Fruit fly (Drosophila melanogaster) whole organism, embryonic: Measurements from ENCODE around the gene Zpr1.

Experiments
- Bgb ChIP-seq: fragments of 200-800 bp; sonication (Bioruptor generic); IDR thresholded peaks from 2 replicates; pipeline ENCODE4 v1.3.6; 2022; ENCODE audit warnings: missing biosample characterization, missing genetic modification characterization; ENCODE audit not compliant: partially characterized antibody
- CG10462 ChIP-seq: fragments of 200-800 bp; sonication (Bioruptor generic); optimal IDR thresholded peaks from 2 replicates; lab custom pipeline; 2016; ENCODE audit warnings: missing biosample characterization, missing genetic modification characterization
- CG10959 ChIP-seq: fragments of 200-800 bp; sonication (Bioruptor generic); IDR thresholded peaks from 2 replicates; pipeline ENCODE4 v1.3.6; 2022; ENCODE audit warnings: missing biosample characterization, missing genetic modification characterization
- CG10979 ChIP-seq: fragments of 200-800 bp; sonication (Bioruptor generic); optimal IDR thresholded peaks from 2 replicates; lab custom pipeline; 2018; ENCODE audit warnings: missing biosample characterization, mild to moderate bottlenecking, missing genetic modification characterization, moderate library complexity
- CG11723 ChIP-seq: fragments of 200-800 bp; sonication (Bioruptor generic); optimal IDR thresholded peaks from 2 replicates; lab custom pipeline; 2017; ENCODE audit warnings: missing biosample characterization, mild to moderate bottlenecking, missing genetic modification characterization
- CG1233 ChIP-seq: fragments of 200-800 bp; sonication (Bioruptor generic); optimal IDR thresholded peaks from 4 replicates; lab custom pipeline; 2018; ENCODE audit warnings: missing biosample characterization, mild to moderate bottlenecking, missing genetic modification characterization
- CG12942 ChIP-seq: fragments of 200-800 bp; sonication (Bioruptor generic); optimal IDR thresholded peaks from 3 replicates; lab custom pipeline; 2016; ENCODE audit warnings: missing biosample characterization, missing genetic modification characterization
- CG13123 ChIP-seq: fragments of 200-800 bp; sonication (Bioruptor generic); optimal IDR thresholded peaks from 2 replicates; lab custom pipeline; 2016; ENCODE audit warnings: missing biosample characterization, missing genetic modification characterization
- CG13894 ChIP-seq: fragments of 200-800 bp; sonication (Bioruptor generic); optimal IDR thresholded peaks from 3 replicates; lab custom pipeline; 2018; ENCODE audit warnings: missing biosample characterization, mild to moderate bottlenecking, missing genetic modification characterization, moderate library complexity
- CG15269 ChIP-seq: fragments of 200-800 bp; sonication (Bioruptor generic); optimal IDR thresholded peaks from 2 replicates; lab custom pipeline; 2018; ENCODE audit warnings: missing biosample characterization, mild to moderate bottlenecking, missing genetic modification characterization, moderate library complexity
- CG15696 ChIP-seq: fragments of 200-800 bp; sonication (Bioruptor generic); optimal IDR thresholded peaks from 2 replicates; lab custom pipeline; 2019; ENCODE audit warnings: missing biosample characterization, mild to moderate bottlenecking, missing genetic modification characterization, moderate library complexity
- CG18011 ChIP-seq: fragments of 200-800 bp; sonication (Bioruptor generic); optimal IDR thresholded peaks from 2 replicates; lab custom pipeline; 2017; ENCODE audit warnings: missing biosample characterization, missing genetic modification characterization, mild to moderate bottlenecking, moderate library complexity, missing genotype
- CG32532 ChIP-seq: fragments of 200-800 bp; sonication (Bioruptor generic); IDR thresholded peaks from 2 replicates; pipeline ENCODE4 v1.3.6; 2022; ENCODE audit warnings: missing biosample characterization, missing genetic modification characterization
- CG4360 ChIP-seq: fragments of 200-800 bp; sonication (Bioruptor generic); IDR thresholded peaks from 2 replicates; pipeline ENCODE4 v1.3.6; 2022; ENCODE audit warnings: missing biosample characterization, missing genetic modification characterization
- CG5180 ChIP-seq: fragments of 200-800 bp; sonication (Bioruptor generic); optimal IDR thresholded peaks from 3 replicates; lab custom pipeline; 2017; ENCODE audit warnings: missing biosample characterization, missing genetic modification characterization, mild to moderate bottlenecking, moderate library complexity, missing genetic modification reagents
- CG6765 ChIP-seq: fragments of 200-800 bp; sonication (Bioruptor generic); optimal IDR thresholded peaks from 3 replicates; lab custom pipeline; 2017; ENCODE audit warnings: missing biosample characterization, mild to moderate bottlenecking, missing genetic modification characterization
- Eip74EF ChIP-seq, 2 experiments: fragments of 200-800 bp in 1 of 2; fragments of >200 bp in 1 of 2; sonication (Bioruptor generic) in 1 of 2; optimal IDR thresholded peaks; 2 replicates each; lab custom pipeline; 2017 to 2019; ENCODE audit warnings: missing biosample characterization in 2 of 2, missing genetic modification characterization in 2 of 2, mild to moderate bottlenecking in 1 of 2, moderate library complexity in 1 of 2
- Gsc ChIP-seq: fragments of 200-800 bp; sonication (Bioruptor generic); IDR thresholded peaks from 2 replicates; pipeline ENCODE4 v1.3.6; 2022; ENCODE audit warnings: missing biosample characterization, missing genetic modification characterization
- H15 ChIP-seq: fragments of 200-800 bp; sonication (Bioruptor generic); IDR thresholded peaks from 3 replicates; pipeline ENCODE4 v1.3.6; 2022; ENCODE audit warnings: missing biosample characterization, missing genetic modification characterization
- Hmx ChIP-seq: fragments of 200-800 bp; sonication (Bioruptor generic); optimal IDR thresholded peaks from 2 replicates; lab custom pipeline; 2016; ENCODE audit warnings: missing biosample characterization, missing genetic modification characterization
- Kr ChIP-seq: fragments of 200-800 bp; sonication (Bioruptor generic); optimal IDR thresholded peaks from 2 replicates; lab custom pipeline; 2017; ENCODE audit warnings: missing biosample characterization, mild to moderate bottlenecking, missing genetic modification characterization
- NC2α ChIP-seq: fragments of 200-800 bp; sonication (Bioruptor generic); optimal IDR thresholded peaks from 2 replicates; lab custom pipeline; 2016; ENCODE audit warnings: missing biosample characterization, missing genetic modification characterization
- Nf-YA ChIP-seq: fragments of 200-800 bp; sonication (Bioruptor generic); IDR thresholded peaks from 2 replicates; pipeline ENCODE4 v1.3.6; 2022; ENCODE audit warnings: missing biosample characterization, missing genetic modification characterization
- Oli ChIP-seq: fragments of 200-800 bp; sonication (Bioruptor generic); optimal IDR thresholded peaks from 2 replicates; lab custom pipeline; 2018; ENCODE audit warnings: missing biosample characterization, mild to moderate bottlenecking, missing genetic modification characterization, moderate library complexity
- Xrp1 ChIP-seq: fragments of 200-800 bp; sonication (Bioruptor generic); IDR thresholded peaks from 2 replicates; pipeline ENCODE4 v1.3.6; 2022; ENCODE audit warnings: missing biosample characterization, missing genetic modification characterization
- amos ChIP-seq: fragments of 200-800 bp; sonication (Bioruptor generic); IDR thresholded peaks from 2 replicates; pipeline ENCODE4 v1.3.6; 2022; ENCODE audit warnings: missing biosample characterization, missing genetic modification characterization; ENCODE audit not compliant: partially characterized antibody
- br ChIP-seq: fragments of >200 bp; optimal IDR thresholded peaks from 2 replicates; lab custom pipeline; 2017
- cad ChIP-seq: fragments of >200 bp; optimal IDR thresholded peaks from 2 replicates; lab custom pipeline; 2017; ENCODE audit warnings: missing biosample characterization, missing genetic modification characterization
- cg ChIP-seq: fragments of 200-800 bp; sonication (Bioruptor generic); optimal IDR thresholded peaks from 3 replicates; lab custom pipeline; 2019; ENCODE audit warnings: missing biosample characterization, mild to moderate bottlenecking, missing genetic modification characterization, moderate library complexity
- crol ChIP-seq: fragments of 200-800 bp; sonication (Bioruptor generic); IDR thresholded peaks from 2 replicates; pipeline ENCODE4 v1.3.6; 2022; ENCODE audit warnings: missing biosample characterization, missing genetic modification characterization
- crp ChIP-seq, 2 experiments: fragments of 200-800 bp; sonication (Bioruptor generic); optimal IDR thresholded peaks; 2 replicates in 1 of 2; 3 replicates in 1 of 2; lab custom pipeline; 2017; ENCODE audit warnings: missing biosample characterization in 2 of 2, missing genetic modification characterization in 2 of 2, mild to moderate bottlenecking in 1 of 2, moderate library complexity in 1 of 2
- da ChIP-seq: fragments of 200-800 bp; sonication (Bioruptor generic); optimal IDR thresholded peaks from 2 replicates; lab custom pipeline; 2016; ENCODE audit warnings: missing biosample characterization, missing genetic modification characterization
- eve ChIP-seq, 2 experiments: fragments of >200 bp; optimal IDR thresholded peaks; 2 replicates each; lab custom pipeline; 2017; ENCODE audit warnings: missing biosample characterization in 2 of 2, missing genetic modification characterization in 2 of 2
- grn ChIP-seq: fragments of 200-800 bp; sonication (Bioruptor generic); optimal IDR thresholded peaks from 3 replicates; lab custom pipeline; 2017; ENCODE audit warnings: missing biosample characterization, missing genetic modification characterization
- hkb ChIP-seq, 2 experiments: fragments of 200-800 bp in 1 of 2; fragments of >200 bp in 1 of 2; sonication (Bioruptor generic) in 1 of 2; IDR thresholded peaks in 1 of 2; optimal IDR thresholded peaks in 1 of 2; 2 replicates each; pipeline versions ENCODE4 v1.3.6 to Lab custom; 2017 to 2022; ENCODE audit warnings: missing biosample characterization in 1 of 2, missing genetic modification characterization in 1 of 2
- hth ChIP-seq: fragments of >200 bp; optimal IDR thresholded peaks from 2 replicates; lab custom pipeline; 2017; ENCODE audit warnings: inconsistent platforms
- ind ChIP-seq: fragments of 200-800 bp; sonication (Bioruptor generic); optimal IDR thresholded peaks from 3 replicates; lab custom pipeline; 2016; ENCODE audit warnings: missing biosample characterization, missing genetic modification characterization
- lilli ChIP-seq: fragments of 200-800 bp; sonication (Bioruptor generic); optimal IDR thresholded peaks from 3 replicates; lab custom pipeline; 2016; ENCODE audit warnings: missing biosample characterization, missing genetic modification characterization
- mirr ChIP-seq: fragments of 200-800 bp; sonication (Bioruptor generic); optimal IDR thresholded peaks from 3 replicates; lab custom pipeline; 2018; ENCODE audit warnings: missing biosample characterization, mild to moderate bottlenecking, missing genetic modification characterization
- nom ChIP-seq: fragments of 200-800 bp; sonication (Bioruptor generic); optimal IDR thresholded peaks from 2 replicates; lab custom pipeline; 2017; ENCODE audit warnings: missing biosample characterization, missing genetic modification characterization, mild to moderate bottlenecking, moderate library complexity, missing genetic modification reagents
- odd ChIP-seq: fragments of 200-800 bp; sonication (Bioruptor generic); optimal IDR thresholded peaks from 2 replicates; lab custom pipeline; 2017; ENCODE audit warnings: missing biosample characterization, mild to moderate bottlenecking, missing genetic modification characterization
- phol ChIP-seq: fragments of 200-800 bp; sonication (Bioruptor generic); optimal IDR thresholded peaks from 3 replicates; lab custom pipeline; 2018; ENCODE audit warnings: missing biosample characterization, mild to moderate bottlenecking, missing genetic modification characterization, moderate library complexity
- pum ChIP-seq: fragments of 200-800 bp; sonication (Bioruptor generic); optimal IDR thresholded peaks from 2 replicates; lab custom pipeline; 2016; ENCODE audit warnings: missing biosample characterization, missing genetic modification characterization
- pzg ChIP-seq: fragments of 200-800 bp; sonication (Bioruptor generic); optimal IDR thresholded peaks from 3 replicates; lab custom pipeline; 2018; ENCODE audit warnings: missing biosample characterization, mild to moderate bottlenecking, missing genetic modification characterization, moderate library complexity
- row ChIP-seq: fragments of 200-800 bp; sonication (Bioruptor generic); IDR thresholded peaks from 3 replicates; pipeline ENCODE4 v1.3.6; 2022; ENCODE audit warnings: missing biosample characterization, missing genetic modification characterization
- scrt ChIP-seq: fragments of 200-800 bp; sonication (Bioruptor generic); optimal IDR thresholded peaks from 2 replicates; lab custom pipeline; 2018; ENCODE audit warnings: missing biosample characterization, mild to moderate bottlenecking, missing genetic modification characterization, moderate library complexity
- sens ChIP-seq: fragments of 200-800 bp; sonication (Bioruptor generic); peaks from one replicate; lab custom pipeline; 2016; ENCODE audit warnings: missing biosample characterization, missing genetic modification characterization
- sr ChIP-seq: fragments of 200-800 bp; sonication (Bioruptor generic); IDR thresholded peaks from 3 replicates; pipeline ENCODE4 v1.3.6; 2022; ENCODE audit warnings: missing biosample characterization, missing genetic modification characterization
- tio ChIP-seq: fragments of 200-800 bp; sonication (Bioruptor generic); optimal IDR thresholded peaks from 2 replicates; lab custom pipeline; 2017; ENCODE audit warnings: missing biosample characterization, missing genetic modification characterization, inconsistent platforms
- vvl ChIP-seq: fragments of 200-800 bp; sonication (Bioruptor generic); IDR thresholded peaks from 2 replicates; pipeline ENCODE4 v1.3.6; 2022; ENCODE audit warnings: missing biosample characterization, missing genetic modification characterization
- yki ChIP-seq: fragments of >200 bp; optimal IDR thresholded peaks from 3 replicates; lab custom pipeline; 2018
- zen2 ChIP-seq: fragments of 200-800 bp; sonication (Bioruptor generic); IDR thresholded peaks from 3 replicates; pipeline ENCODE4 v1.3.6; 2022; ENCODE audit warnings: missing biosample characterization, missing genetic modification characterization; ENCODE audit not compliant: partially characterized antibody

Gene Zpr1

dm6 chrX:9155134-9155533 is 6.8 kb downstream of the Zpr1 start (continued):
- TF ChIP-seq hkb (optimal IDR thresholded peaks at IDR 0.05; lab: Kevin White, UChicago) = no peak
- peak; percentile 61 for TF ChIP-seq hkb (GFP tag; IDR thresholded peaks at IDR 0.05; lab: Robert Waterston, UW)
- TF ChIP-seq CG13123 (GFP tag; lab: Kevin White, UChicago) = no peak
- peak; percentile 20 for TF ChIP-seq odd (GFP tag; lab: Kevin White, UChicago)
- TF ChIP-seq cad (GFP tag; lab: Kevin White, UChicago) = no peak
- TF ChIP-seq br (lab: Kevin White, UChicago) = no peak
- TF ChIP-seq H15 (GFP tag; lab: Robert Waterston, UW) = no peak
- TF ChIP-seq CG10462 (GFP tag; lab: Kevin White, UChicago) = no peak
- TF ChIP-seq Hmx (GFP tag; lab: Kevin White, UChicago) = no peak
- peak; percentile 77 for TF ChIP-seq phol (tag; lab: Kevin White, UChicago)
- TF ChIP-seq CG10959 (GFP tag; lab: Robert Waterston, UW) = peak; percentile 36; the same call in 1 of the 2 replicates
- TF ChIP-seq sens (GFP tag; lab: Kevin White, UChicago) = peak; percentile 95
- no peak for TF ChIP-seq sr
- TF ChIP-seq vvl (GFP tag; lab: Robert Waterston, UW) = peak; percentile 42; the same call in 1 of the 2 replicates
- TF ChIP-seq CG5180 (GFP tag; lab: Kevin White, UChicago) = no peak
- peak; percentile 61 for TF ChIP-seq Xrp1 (GFP tag; lab: Robert Waterston, UW)
- no peak for TF ChIP-seq grn (GFP tag; lab: Kevin White, UChicago)
- TF ChIP-seq NC2α = no peak
- peak in 1 of 2 experiments; percentile 17 for TF ChIP-seq Eip74EF (GFP tag; optimal IDR thresholded peaks at IDR 0.05; lab: Kevin White, UChicago)
- no peak for TF ChIP-seq crp (GFP tag; optimal IDR thresholded peaks at IDR 0.05; lab: Kevin White, UChicago)
- no peak for TF ChIP-seq crol (GFP tag; lab: Robert Waterston, UW)
- TF ChIP-seq CG4360 (GFP tag; lab: Robert Waterston, UW) = no peak
- TF ChIP-seq CG6765 (GFP tag; lab: Kevin White, UChicago) = no peak
- no peak for TF ChIP-seq Bgb
- no peak for TF ChIP-seq mirr (GFP tag; lab: Kevin White, UChicago)
- TF ChIP-seq da (GFP tag; lab: Kevin White, UChicago) = no peak
- TF ChIP-seq eve (GFP tag; optimal IDR thresholded peaks at IDR 0.05; lab: Kevin White, UChicago) = no peak
- no peak for TF ChIP-seq cg (GFP tag; lab: Kevin White, UChicago)
- TF ChIP-seq yki = no peak
- no peak for TF ChIP-seq amos
- TF ChIP-seq row (GFP tag; lab: Robert Waterston, UW) = peak; percentile 71
- peak; percentile 50 for TF ChIP-seq nom
- TF ChIP-seq hth (lab: Kevin White, UChicago) = no peak
- no peak for TF ChIP-seq CG12942
- TF ChIP-seq CG1233 = peak; percentile 40
- no peak for TF ChIP-seq Kr
- TF ChIP-seq Oli (tag; lab: Kevin White, UChicago) = peak; percentile 67
- no peak for TF ChIP-seq tio (GFP tag; lab: Kevin White, UChicago)
- peak; percentile 53 for TF ChIP-seq lilli
- TF ChIP-seq ind (GFP tag; lab: Kevin White, UChicago) = peak; percentile 61
- TF ChIP-seq zen2 (GFP tag; lab: Robert Waterston, UW) = no peak
- peak; percentile 78 for TF ChIP-seq CG10979 (tag; lab: Kevin White, UChicago)
- no peak for TF ChIP-seq pzg
- no peak for TF ChIP-seq Gsc
- TF ChIP-seq CG18011 (GFP tag; lab: Kevin White, UChicago) = no peak
- TF ChIP-seq scrt (GFP tag; lab: Kevin White, UChicago) = peak; percentile 39
- no peak for TF ChIP-seq CG13894
- no peak for TF ChIP-seq Nf-YA
- no peak for TF ChIP-seq pum (GFP tag; lab: Kevin White, UChicago)
- peak; percentile 81 for TF ChIP-seq CG15696 (tag; lab: Kevin White, UChicago)
- TF ChIP-seq CG15269 = peak; percentile 62
- peak; percentile 63 for TF ChIP-seq CG32532
- TF ChIP-seq CG11723 (GFP tag; lab: Kevin White, UChicago) = peak; percentile 12
